Worm (Caenorhabditis elegans): ENCODE results near the gene ttbk-2.2.
"Not testable (repeated sequence)": the region's sequence is repeated elsewhere in the genome, so short reads cannot be mapped to it uniquely, and the experiment has no call there.

DNA sequence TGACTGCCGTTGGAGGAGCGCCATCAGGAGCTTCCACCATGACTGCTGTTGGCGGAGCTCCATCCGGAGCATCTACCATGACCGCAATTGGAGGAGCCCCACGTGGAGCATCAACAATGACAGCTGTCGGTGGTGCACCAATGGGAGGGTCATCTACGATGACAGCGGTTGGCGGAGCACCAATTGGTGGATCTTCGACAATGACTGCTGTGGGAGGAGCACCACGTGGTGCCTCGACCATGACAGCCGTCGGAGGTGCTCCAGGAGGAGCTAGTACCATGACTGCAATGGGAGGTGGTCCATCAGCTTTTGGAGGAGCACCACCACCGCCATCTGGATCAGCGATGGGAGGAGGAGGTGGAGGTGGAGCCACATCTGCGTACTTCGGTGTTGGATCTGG is 49.7 kb downstream of the ttbk-2.2 start, which contains the start of gene T28H11.7:
- not testable (repeated sequence) for TF ChIP-seq ama-1 (optimal IDR thresholded peaks at IDR 0.05); snpc-4 (tag; optimal IDR thresholded peaks at IDR 0.05); nfya-1 (tag; optimal IDR thresholded peaks at IDR 0.05; ENCODE audit: insufficient read depth); lin-15B (tag; optimal IDR thresholded peaks at IDR 0.05); ztf-11 (tag; optimal IDR thresholded peaks at IDR 0.05)

Data from whole organism, L3 larva.